Fruit fly (Drosophila melanogaster) whole organism, prepupa: Measurements from ENCODE around the gene CG15824.

Experiments used
- Blimp-1 ChIP-seq: fragments of 200-800 bp; sonication (Bioruptor generic); optimal IDR thresholded peaks from 3 replicates; lab custom pipeline; 2017; ENCODE audit warnings: missing biosample characterization, missing genetic modification characterization, mild to moderate bottlenecking, moderate library complexity, missing genetic modification reagents
- CG10631 ChIP-seq: fragments of 200-800 bp; sonication (Bioruptor generic); optimal IDR thresholded peaks from 2 replicates; lab custom pipeline; 2016; ENCODE audit warnings: missing biosample characterization, missing genetic modification characterization
- CG11902 ChIP-seq: fragments of 200-800 bp; sonication (Bioruptor generic); optimal IDR thresholded peaks from 3 replicates; lab custom pipeline; 2016; ENCODE audit warnings: missing biosample characterization, missing genetic modification characterization
- CG9139 ChIP-seq: fragments of 200-800 bp; sonication (Bioruptor generic); optimal IDR thresholded peaks from 3 replicates; lab custom pipeline; 2017; ENCODE audit warnings: missing biosample characterization, mild to moderate bottlenecking, missing genetic modification characterization
- Eip75B ChIP-seq: fragments of 200-800 bp; sonication (Bioruptor generic); optimal IDR thresholded peaks from 3 replicates; lab custom pipeline; 2016; ENCODE audit warnings: missing biosample characterization, missing genetic modification characterization
- Hr39 ChIP-seq: fragments of 200-800 bp; sonication (Bioruptor generic); optimal IDR thresholded peaks from 2 replicates; lab custom pipeline; 2016; ENCODE audit warnings: missing biosample characterization, missing genetic modification characterization
- OdsH ChIP-seq: fragments of 200-800 bp; sonication (Bioruptor generic); optimal IDR thresholded peaks from 3 replicates; lab custom pipeline; 2016; ENCODE audit warnings: missing biosample characterization, missing genetic modification characterization
- dsx ChIP-seq: fragments of 200-800 bp; optimal IDR thresholded peaks from 3 replicates; lab custom pipeline; 2019; ENCODE audit warnings: missing biosample characterization, mild to moderate bottlenecking, missing genetic modification characterization, moderate library complexity; ENCODE audit not compliant: poor library complexity, severe bottlenecking
- eg ChIP-seq: fragments of 200-800 bp; sonication (Bioruptor generic); IDR thresholded peaks from 3 replicates; pipeline ENCODE4 v1.3.6; 2022; ENCODE audit warnings: missing biosample characterization, missing genetic modification characterization
- fkh ChIP-seq: fragments of 200-800 bp; sonication (Bioruptor generic); optimal IDR thresholded peaks from 3 replicates; lab custom pipeline; 2017; ENCODE audit warnings: missing biosample characterization, mild to moderate bottlenecking, missing genetic modification characterization, moderate library complexity
- net ChIP-seq: fragments of 200-800 bp; sonication (Bioruptor generic); optimal IDR thresholded peaks from 3 replicates; lab custom pipeline; 2016; ENCODE audit warnings: missing biosample characterization, missing genetic modification characterization
- salr ChIP-seq, 2 experiments: fragments of 200-800 bp; sonication (Bioruptor generic); optimal IDR thresholded peaks; 3 replicates each; lab custom pipeline; 2016 to 2018; ENCODE audit warnings: missing biosample characterization in 2 of 2, missing genetic modification characterization in 2 of 2, mild to moderate bottlenecking in 1 of 2
- spab ChIP-seq: fragments of 200-800 bp; sonication (Bioruptor generic); optimal IDR thresholded peaks from 2 replicates; lab custom pipeline; 2017; ENCODE audit warnings: missing biosample characterization, mild to moderate bottlenecking, missing genetic modification characterization, missing genetic modification reagents
- ss ChIP-seq, 2 experiments: fragments of 200-800 bp; sonication (Bioruptor generic); optimal IDR thresholded peaks; 2 replicates in 1 of 2; 3 replicates in 1 of 2; lab custom pipeline; 2017 to 2018; ENCODE audit warnings: mild to moderate bottlenecking in 2 of 2, missing biosample characterization in 2 of 2, missing genetic modification characterization in 2 of 2, moderate library complexity in 1 of 2

DNA sequence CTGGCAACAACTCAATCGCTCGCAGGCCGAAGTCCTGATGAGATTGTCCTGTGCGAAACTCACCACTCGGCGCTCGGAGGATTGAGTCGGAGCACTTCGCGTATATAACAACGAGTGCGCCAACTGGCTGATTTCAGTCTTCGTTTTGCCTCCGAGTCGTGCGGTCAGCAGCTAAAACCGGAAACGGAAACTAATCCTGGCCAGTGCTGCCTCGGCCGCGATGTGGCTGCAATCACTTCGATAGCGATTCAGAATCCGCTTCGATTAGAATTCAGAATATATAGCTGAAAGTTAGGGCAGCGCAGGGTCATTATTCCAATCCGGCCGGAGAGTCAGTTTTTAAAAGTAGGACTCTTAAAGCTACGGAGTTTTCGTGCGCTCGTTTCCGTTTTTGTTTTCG, 37.7 kb upstream of the CG15824 start, which contains the start of gene Tmtc2:
- no peak for TF ChIP-seq dsx (GFP tag; lab: Kevin White, UChicago)
- TF ChIP-seq CG10631: no peak
- no peak for TF ChIP-seq OdsH
- TF ChIP-seq spab (GFP tag; lab: Kevin White, UChicago): no peak
- no peak for TF ChIP-seq Hr39 (GFP tag; lab: Kevin White, UChicago)
- TF ChIP-seq Eip75B: no peak
- no peak for TF ChIP-seq Blimp-1 (GFP tag; lab: Kevin White, UChicago)
- no peak for TF ChIP-seq salr (GFP tag; optimal IDR thresholded peaks at IDR 0.05; lab: Kevin White, UChicago)
- TF ChIP-seq net (GFP tag; lab: Kevin White, UChicago): no peak
- no peak for TF ChIP-seq eg (GFP tag; lab: Robert Waterston, UW)
- no peak for TF ChIP-seq ss (GFP tag; optimal IDR thresholded peaks at IDR 0.05; lab: Kevin White, UChicago)
- no peak for TF ChIP-seq CG9139
- TF ChIP-seq fkh (GFP tag; lab: Kevin White, UChicago): no peak
- no peak for TF ChIP-seq CG11902
